Worm (Caenorhabditis elegans): Measurements from ENCODE around the gene F14B8.5.

DNA sequence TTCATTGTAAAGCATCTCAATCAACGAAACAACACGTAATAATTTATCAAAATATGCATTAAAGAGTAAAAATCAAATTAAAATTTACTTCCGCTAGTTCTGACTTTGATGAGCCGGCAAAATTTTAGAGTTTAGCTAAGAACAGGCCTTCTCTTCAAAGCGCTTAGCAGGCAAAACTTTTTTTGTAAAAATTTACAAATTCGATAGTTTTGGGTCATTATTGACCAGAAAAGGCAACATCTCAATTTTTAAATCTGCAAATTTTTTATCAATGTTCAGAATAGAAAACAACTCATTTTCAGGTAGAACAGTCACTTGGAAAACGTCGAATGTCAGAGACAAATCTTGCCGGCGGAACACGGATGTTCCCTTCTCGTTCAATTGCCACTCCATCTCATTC is 9.2 kb upstream of the F14B8.5 start:
- TF ChIP-seq pha-4 (tag; optimal IDR thresholded peaks at IDR 0.05) (no peak), ceh-9 (tag; optimal IDR thresholded peaks at IDR 0.05) (no peak), nhr-11 (tag; optimal IDR thresholded peaks at IDR 0.05) (no peak), aly-2 (tag; optimal IDR thresholded peaks at IDR 0.05) (no peak), pqm-1 (tag; optimal IDR thresholded peaks at IDR 0.05) (no peak), elt-2 (tag; optimal IDR thresholded peaks at IDR 0.05) (no peak), ama-1 (optimal IDR thresholded peaks at IDR 0.05) (no peak)
